Worm (Caenorhabditis elegans) whole organism, late embryonic: Measurements from ENCODE around the gene F02C12.1.
"Not testable (repeated sequence)": the region's sequence is repeated elsewhere in the genome, so short reads cannot be mapped to it uniquely, and the experiment has no call there.

ENCODE experiments used
- C38D4.7 ChIP-seq: fragments of 200-800 bp; sonication (Bioruptor generic); optimal IDR thresholded peaks from 2 replicates; lab custom pipeline; 2018; ENCODE audit warnings: mild to moderate bottlenecking, missing genetic modification characterization, moderate library complexity, missing compliant biosample characterization
- F13H6.1 ChIP-seq: sonication (generic microtip); optimal IDR thresholded peaks from 2 replicates; lab custom pipeline; 2016; ENCODE audit warnings: missing genetic modification characterization, missing compliant biosample characterization
- T23F11.4 ChIP-seq: fragments of 200-800 bp; sonication (Bioruptor generic); optimal IDR thresholded peaks from 2 replicates; lab custom pipeline; 2018; ENCODE audit warnings: mild to moderate bottlenecking, missing genetic modification characterization, missing compliant biosample characterization
- Y22D7AL.16 ChIP-seq: sonication (generic microtip); optimal IDR thresholded peaks from 2 replicates; lab custom pipeline; 2016; ENCODE audit warnings: missing genetic modification characterization, missing compliant biosample characterization
- ama-1 ChIP-seq: fragments of 150-350 bp; optimal IDR thresholded peaks from 2 replicates; lab custom pipeline; 2014
- ceh-18 ChIP-seq: sonication (generic microtip); optimal IDR thresholded peaks from 2 replicates; lab custom pipeline; 2016; ENCODE audit warnings: missing genetic modification characterization, missing compliant biosample characterization
- ceh-22 ChIP-seq: sonication (generic microtip); optimal IDR thresholded peaks from 2 replicates; lab custom pipeline; 2017; ENCODE audit warnings: missing biosample characterization, missing genetic modification characterization
- ceh-24 ChIP-seq: sonication (generic microtip); optimal IDR thresholded peaks from 2 replicates; lab custom pipeline; 2016; ENCODE audit warnings: mild to moderate bottlenecking, missing genetic modification characterization, missing compliant biosample characterization
- ceh-30 ChIP-seq: fragments of 150-350 bp; optimal IDR thresholded peaks from 2 replicates; lab custom pipeline; 2014; ENCODE audit warnings: missing biosample characterization, missing genetic modification characterization
- ceh-31 ChIP-seq: sonication (generic microtip); optimal IDR thresholded peaks from 2 replicates; lab custom pipeline; 2016; ENCODE audit warnings: missing genetic modification characterization, missing compliant biosample characterization
- ceh-48 ChIP-seq: sonication (generic microtip); optimal IDR thresholded peaks from 2 replicates; lab custom pipeline; 2016; ENCODE audit warnings: missing genetic modification characterization, inconsistent platforms, missing compliant biosample characterization
- ceh-6 ChIP-seq: fragments of 200-800 bp; sonication (Bioruptor generic); optimal IDR thresholded peaks from 2 replicates; lab custom pipeline; 2018; ENCODE audit warnings: mild to moderate bottlenecking, missing genetic modification characterization, missing compliant biosample characterization
- che-1 ChIP-seq: sonication (generic microtip); optimal IDR thresholded peaks from 2 replicates; lab custom pipeline; 2016; ENCODE audit warnings: mild to moderate bottlenecking, missing genetic modification characterization, missing compliant biosample characterization
- dmd-4 ChIP-seq: sonication (generic microtip); optimal IDR thresholded peaks from 2 replicates; lab custom pipeline; 2016; ENCODE audit warnings: borderline replicate concordance, missing genetic modification characterization, missing compliant biosample characterization
- dve-1 ChIP-seq: sonication (generic microtip); optimal IDR thresholded peaks from 2 replicates; lab custom pipeline; 2017; ENCODE audit warnings: antibody characterized with exemption, mild to moderate bottlenecking, missing genetic modification characterization, missing compliant biosample characterization
- elt-4 ChIP-seq: sonication (generic microtip); optimal IDR thresholded peaks from 2 replicates; lab custom pipeline; 2016; ENCODE audit warnings: missing genetic modification characterization, missing compliant biosample characterization
- fax-1 ChIP-seq: sonication (generic microtip); optimal IDR thresholded peaks from 2 replicates; lab custom pipeline; 2016; ENCODE audit warnings: missing genotype, missing genetic modification characterization, missing compliant biosample characterization
- fkh-10 ChIP-seq: fragments of 150-350 bp; optimal IDR thresholded peaks from 2 replicates; lab custom pipeline; 2014; ENCODE audit warnings: missing biosample characterization, missing genetic modification reagents, missing genetic modification characterization
- fkh-6 ChIP-seq: sonication (generic microtip); optimal IDR thresholded peaks from 2 replicates; lab custom pipeline; 2016; ENCODE audit warnings: missing genetic modification characterization, missing compliant biosample characterization
- gmeb-2 ChIP-seq: sonication (generic microtip); optimal IDR thresholded peaks from 2 replicates; lab custom pipeline; 2016; ENCODE audit warnings: missing genetic modification characterization, inconsistent platforms, missing compliant biosample characterization
- hlh-15 ChIP-seq: sonication (generic microtip); optimal IDR thresholded peaks from 2 replicates; lab custom pipeline; 2016; ENCODE audit warnings: missing genetic modification characterization, missing compliant biosample characterization
- hlh-30 ChIP-seq: sonication (generic microtip); optimal IDR thresholded peaks from 2 replicates; lab custom pipeline; 2017; ENCODE audit warnings: antibody characterized with exemption, missing genetic modification characterization, missing compliant biosample characterization; ENCODE audit not compliant: insufficient read depth
- lim-6 ChIP-seq: sonication (generic microtip); optimal IDR thresholded peaks from 2 replicates; lab custom pipeline; 2016; ENCODE audit warnings: missing genetic modification characterization, missing compliant biosample characterization
- lin-11 ChIP-seq: fragments of 200-800 bp; sonication (Bioruptor generic); optimal IDR thresholded peaks from 2 replicates; lab custom pipeline; 2018; ENCODE audit warnings: mild to moderate bottlenecking, missing genetic modification characterization, missing compliant biosample characterization
- madf-2 ChIP-seq: sonication (generic microtip); optimal IDR thresholded peaks from 2 replicates; lab custom pipeline; 2017; ENCODE audit warnings: missing genetic modification characterization, missing compliant biosample characterization
- nfya-1 ChIP-seq: sonication (generic microtip); optimal IDR thresholded peaks from 2 replicates; lab custom pipeline; 2017; ENCODE audit warnings: missing genetic modification characterization, mild to moderate bottlenecking, missing compliant biosample characterization, antibody characterized with exemption, moderate library complexity
- npax-4 ChIP-seq: sonication (generic microtip); optimal IDR thresholded peaks from 2 replicates; lab custom pipeline; 2016; ENCODE audit warnings: missing genetic modification characterization, missing compliant biosample characterization
- odd-2 ChIP-seq: sonication (generic microtip); optimal IDR thresholded peaks from 2 replicates; lab custom pipeline; 2017; ENCODE audit warnings: antibody characterized with exemption, mild to moderate bottlenecking, missing genetic modification characterization, missing compliant biosample characterization
- pag-3 ChIP-seq: sonication (generic microtip); optimal IDR thresholded peaks from 2 replicates; lab custom pipeline; 2016; ENCODE audit warnings: missing compliant biosample characterization, missing genetic modification characterization, borderline replicate concordance
- pax-1 ChIP-seq: fragments of 150-350 bp; optimal IDR thresholded peaks from 2 replicates; lab custom pipeline; 2014; ENCODE audit warnings: missing biosample characterization, missing genetic modification characterization
- pha-2 ChIP-seq: sonication (generic microtip); optimal IDR thresholded peaks from 2 replicates; lab custom pipeline; 2017; ENCODE audit warnings: mild to moderate bottlenecking, missing genetic modification characterization, missing compliant biosample characterization
- pha-4 ChIP-seq: fragments of 150-350 bp; optimal IDR thresholded peaks from 2 replicates; lab custom pipeline; 2018; ENCODE audit warnings: missing biosample characterization, missing genetic modification reagents, missing genetic modification characterization
- pqm-1 ChIP-seq: sonication (generic microtip); optimal IDR thresholded peaks from 2 replicates; lab custom pipeline; 2016; ENCODE audit warnings: missing genetic modification characterization, missing compliant biosample characterization
- pros-1 ChIP-seq: fragments of 150-350 bp; optimal IDR thresholded peaks from 2 replicates; lab custom pipeline; 2014; ENCODE audit warnings: missing biosample characterization, missing genetic modification reagents, missing genetic modification characterization
- ref-2 ChIP-seq: sonication (generic microtip); optimal IDR thresholded peaks from 2 replicates; lab custom pipeline; 2016; ENCODE audit warnings: missing genetic modification characterization, missing compliant biosample characterization
- rnt-1 ChIP-seq: sonication (generic microtip); optimal IDR thresholded peaks from 2 replicates; lab custom pipeline; 2016; ENCODE audit warnings: missing genetic modification characterization, missing compliant biosample characterization
- sdc-2 ChIP-seq: sonication (generic microtip); optimal IDR thresholded peaks from 2 replicates; lab custom pipeline; 2016; ENCODE audit warnings: missing genotype, missing genetic modification characterization, missing compliant biosample characterization
- syd-9 ChIP-seq: sonication (generic microtip); optimal IDR thresholded peaks from 2 replicates; lab custom pipeline; 2016; ENCODE audit warnings: mild to moderate bottlenecking, missing genetic modification characterization, moderate library complexity, missing compliant biosample characterization
- tbx-2 ChIP-seq: sonication (generic microtip); optimal IDR thresholded peaks from 2 replicates; lab custom pipeline; 2016; ENCODE audit warnings: missing genetic modification characterization, missing compliant biosample characterization
- tbx-7 ChIP-seq: sonication (generic microtip); optimal IDR thresholded peaks from 2 replicates; lab custom pipeline; 2016; ENCODE audit warnings: missing genotype, missing genetic modification characterization, missing compliant biosample characterization
- ttx-3 ChIP-seq: sonication (generic microtip); optimal IDR thresholded peaks from 2 replicates; lab custom pipeline; 2016; ENCODE audit warnings: missing genetic modification reagents, missing genetic modification characterization, missing compliant biosample characterization
- unc-3 ChIP-seq, 2 experiments: fragments of 200-800 bp in 1 of 2; sonication (Bioruptor generic) in 1 of 2; sonication (generic microtip) in 1 of 2; conservative IDR thresholded peaks in 1 of 2; optimal IDR thresholded peaks in 1 of 2; 2 replicates each; pipeline versions ENCODE4 v1.3.6 to Lab custom; 2016 to 2022; ENCODE audit warnings: missing compliant biosample characterization in 2 of 2, missing genetic modification characterization in 2 of 2, missing genetic modification reagents in 1 of 2
- unc-42 ChIP-seq: sonication (generic microtip); optimal IDR thresholded peaks from 2 replicates; lab custom pipeline; 2016; ENCODE audit warnings: missing genotype, missing genetic modification characterization, missing compliant biosample characterization
- unc-55 ChIP-seq: sonication (generic microtip); optimal IDR thresholded peaks from 2 replicates; lab custom pipeline; 2017; ENCODE audit warnings: missing biosample characterization, missing genetic modification reagents, missing genetic modification characterization
- unc-86 ChIP-seq: sonication (generic microtip); optimal IDR thresholded peaks from 2 replicates; lab custom pipeline; 2016; ENCODE audit warnings: missing genetic modification characterization, missing compliant biosample characterization

The F02C12.1 gene

ce11 chrX:13431388-13431787, 29.5 kb downstream of the F02C12.1 start, which contains the start of gene C29F7.10:
C29F7.10 (minus strand) TSS chrX:13431488.
- TF ChIP-seq ceh-18; lin-11 (tag; lab: Kevin White, UChicago); gmeb-2: not testable (repeated sequence)

- no peak for TF ChIP-seq tbx-2 (tag; lab: Kevin White, UChicago)
- TF ChIP-seq sdc-2 (tag; lab: Kevin White, UChicago): peak; percentile 93
These were observed 33.2 kb downstream of the F02C12.1 start for ce11 chrX:13435116-13435515.

- TF ChIP-seq odd-2 (no peak), ttx-3 (no peak), C38D4.7 (GFP tag; lab: Kevin White, UChicago) (no peak), ref-2 (tag; lab: Kevin White, UChicago) (no peak), T23F11.4 (GFP tag; lab: Kevin White, UChicago) (no peak), pag-3 (tag; lab: Kevin White, UChicago) (no peak)
- TF ChIP-seq, all 69 proteins: peak for 0
These were observed 34.0 kb downstream of the F02C12.1 start, which contains the start of gene jmjd-3.3 for ce11 chrX:13435790-13436472. jmjd-3.3 (plus strand) TSS chrX:13436422.

- TF ChIP-seq ref-2 (tag; lab: Kevin White, UChicago) (peak; percentile 40), tbx-7 (tag; lab: Kevin White, UChicago) (no peak), che-1 (tag; lab: Kevin White, UChicago) (peak; percentile 28), unc-42 (tag; lab: Kevin White, UChicago) (no peak), dmd-4 (tag; lab: Kevin White, UChicago) (peak; percentile 10), C38D4.7 (GFP tag; lab: Kevin White, UChicago) (no peak), npax-4 (no peak), nfya-1 (tag; lab: Kevin White, UChicago) (no peak), ceh-30 (no peak), ceh-31 (peak; percentile 37), F13H6.1 (tag; lab: Kevin White, UChicago) (no peak), ceh-48 (tag; lab: Kevin White, UChicago) (no peak), ceh-6 (GFP tag; lab: Kevin White, UChicago) (peak; percentile 3), fkh-6 (tag; lab: Kevin White, UChicago) (no peak), pax-1 (no peak), fax-1 (tag; lab: Kevin White, UChicago) (no peak), madf-2 (tag; lab: Kevin White, UChicago) (no peak), hlh-30 (tag; lab: Kevin White, UChicago) (peak; percentile 11), pha-2 (no peak), elt-4 (no peak), hlh-15 (tag; lab: Kevin White, UChicago) (no peak), ceh-18 (peak; percentile 4), dve-1 (tag; lab: Kevin White, UChicago) (no peak), Y22D7AL.16 (tag; lab: Kevin White, UChicago) (no peak), pha-4 (tag; lab: Kevin White, UChicago) (no peak), syd-9 (tag; lab: Kevin White, UChicago) (peak; percentile 16), unc-86 (tag; lab: Kevin White, UChicago) (no peak), pqm-1 (no peak), pros-1 (tag; lab: Kevin White, UChicago) (no peak), T23F11.4 (GFP tag; lab: Kevin White, UChicago) (no peak), lim-6 (no peak), unc-55 (no peak), fkh-10 (no peak), ceh-22 (no peak), tbx-2 (tag; lab: Kevin White, UChicago) (peak; percentile 3), ama-1 (lab: Kevin White, UChicago) (no peak), ceh-24 (tag; lab: Kevin White, UChicago) (no peak), unc-3 (GFP tag; conservative IDR thresholded peaks at IDR 0.05; lab: Robert Waterston, UW) (0 out of 2 replicates have a peak, but pooled peaks have one; percentile 23), unc-3 (tag; optimal IDR thresholded peaks at IDR 0.05; lab: Kevin White, UChicago) (no peak), rnt-1 (peak; percentile 37)
These were observed 40.6 kb downstream of the F02C12.1 start for ce11 chrX:13442446-13442845.
